Worm (Caenorhabditis elegans): ENCODE results near the gene plep-1.

DNA sequence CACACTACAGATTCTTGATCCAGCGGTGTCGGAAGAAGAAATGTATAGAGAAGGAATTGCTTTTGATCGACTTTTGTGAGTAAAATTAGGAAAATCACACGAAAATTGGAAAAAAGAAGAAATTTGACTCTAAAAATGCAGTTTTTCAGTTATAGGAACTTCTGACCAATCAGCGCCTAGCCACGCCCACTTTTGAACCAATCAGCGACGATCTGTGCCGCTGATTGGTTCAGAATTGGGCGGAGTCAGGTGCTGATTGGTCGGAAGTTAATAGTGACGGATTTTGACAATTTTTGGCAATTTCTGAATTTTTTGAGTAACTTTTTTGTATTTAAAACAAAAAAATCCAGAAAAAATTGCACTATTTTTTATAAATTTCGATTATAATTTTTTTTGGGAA, 29.5 kb upstream of the plep-1 start:
- TF ChIP-seq aly-2 (tag; optimal IDR thresholded peaks at IDR 0.05) (no peak), nhr-237 (tag; optimal IDR thresholded peaks at IDR 0.05) (no peak), ztf-7 (tag; optimal IDR thresholded peaks at IDR 0.05) (no peak), lim-7 (GFP tag; IDR thresholded peaks at IDR 0.05) (no peak)

Data from whole organism, L4 larva.